Fruit fly (Drosophila melanogaster) whole organism, prepupa: ENCODE measurements around the gene elfless.

Experiments used
- CG11294 ChIP-seq: fragments of 200-800 bp; sonication (Bioruptor generic); IDR thresholded peaks from 2 replicates; pipeline ENCODE4 v1.3.6; 2022; ENCODE audit warnings: missing biosample characterization, missing genetic modification characterization
- CG11762 ChIP-seq: fragments of 200-800 bp; sonication (Bioruptor generic); optimal IDR thresholded peaks from 3 replicates; lab custom pipeline; 2016; ENCODE audit warnings: missing biosample characterization, missing genetic modification characterization; ENCODE audit not compliant: insufficient read depth
- CG11902 ChIP-seq: fragments of 200-800 bp; sonication (Bioruptor generic); optimal IDR thresholded peaks from 3 replicates; lab custom pipeline; 2016; ENCODE audit warnings: missing biosample characterization, missing genetic modification characterization
- CG15336 ChIP-seq: fragments of 200-800 bp; sonication (Bioruptor generic); IDR thresholded peaks from 2 replicates; pipeline ENCODE4 v1.3.6; 2022; ENCODE audit warnings: missing biosample characterization, missing genetic modification characterization
- CG1621 ChIP-seq: fragments of 200-800 bp; sonication (Bioruptor generic); optimal IDR thresholded peaks from 3 replicates; lab custom pipeline; 2018; ENCODE audit warnings: missing biosample characterization, mild to moderate bottlenecking, missing genetic modification characterization
- CG31627 ChIP-seq: fragments of 200-800 bp; sonication (Bioruptor generic); optimal IDR thresholded peaks from 3 replicates; lab custom pipeline; 2016; ENCODE audit warnings: missing biosample characterization, missing genetic modification characterization
- CG32006 ChIP-seq: fragments of 200-800 bp; sonication (Bioruptor generic); optimal IDR thresholded peaks from 3 replicates; lab custom pipeline; 2017; ENCODE audit warnings: missing biosample characterization, mild to moderate bottlenecking, missing genetic modification characterization
- CG34406 ChIP-seq: fragments of 200-800 bp; sonication (Bioruptor generic); optimal IDR thresholded peaks from 3 replicates; lab custom pipeline; 2016; ENCODE audit warnings: missing biosample characterization, missing genetic modification characterization
- CG4318 ChIP-seq: fragments of 200-800 bp; sonication (Bioruptor generic); optimal IDR thresholded peaks from 3 replicates; lab custom pipeline; 2017; ENCODE audit warnings: missing biosample characterization, mild to moderate bottlenecking, missing genetic modification characterization
- CG6163 ChIP-seq: fragments of 200-800 bp; sonication (Bioruptor generic); IDR thresholded peaks from 3 replicates; pipeline ENCODE4 v1.3.6; 2022; ENCODE audit warnings: missing biosample characterization, missing genetic modification characterization
- CG6854 ChIP-seq: fragments of 200-800 bp; sonication (Bioruptor generic); optimal IDR thresholded peaks from 2 replicates; lab custom pipeline; 2017; ENCODE audit warnings: missing biosample characterization, mild to moderate bottlenecking, missing genetic modification characterization
- CG7368 ChIP-seq: fragments of 200-800 bp; sonication (Bioruptor generic); optimal IDR thresholded peaks from 3 replicates; lab custom pipeline; 2016; ENCODE audit warnings: missing biosample characterization, missing genetic modification characterization
- CG8119 ChIP-seq: fragments of 200-800 bp; sonication (Bioruptor generic); IDR thresholded peaks from 3 replicates; pipeline ENCODE4 v1.3.6; 2022; ENCODE audit warnings: missing biosample characterization, missing genetic modification characterization
- CG8632 ChIP-seq: fragments of 200-800 bp; sonication (Bioruptor generic); optimal IDR thresholded peaks from 3 replicates; lab custom pipeline; 2016; ENCODE audit warnings: missing biosample characterization, missing genetic modification characterization
- CG9139 ChIP-seq: fragments of 200-800 bp; sonication (Bioruptor generic); optimal IDR thresholded peaks from 3 replicates; lab custom pipeline; 2017; ENCODE audit warnings: missing biosample characterization, mild to moderate bottlenecking, missing genetic modification characterization
- Eip75B ChIP-seq: fragments of 200-800 bp; sonication (Bioruptor generic); optimal IDR thresholded peaks from 3 replicates; lab custom pipeline; 2016; ENCODE audit warnings: missing biosample characterization, missing genetic modification characterization
- Eip93F ChIP-seq: fragments of 200-800 bp; sonication (Bioruptor generic); optimal IDR thresholded peaks from 2 replicates; lab custom pipeline; 2016; ENCODE audit warnings: missing biosample characterization, mild to moderate bottlenecking, missing genetic modification characterization
- Ets21C ChIP-seq: fragments of 200-800 bp; sonication (Bioruptor generic); optimal IDR thresholded peaks from 3 replicates; lab custom pipeline; 2016; ENCODE audit warnings: missing biosample characterization, missing genetic modification characterization
- Ets96B ChIP-seq: fragments of 200-800 bp; optimal IDR thresholded peaks from 2 replicates; lab custom pipeline; 2019; ENCODE audit warnings: missing biosample characterization, mild to moderate bottlenecking, missing genetic modification characterization, moderate library complexity
- Gug ChIP-seq: fragments of 200-800 bp; sonication (Bioruptor generic); IDR thresholded peaks from 2 replicates; pipeline ENCODE4 v1.3.6; 2022; ENCODE audit warnings: missing biosample characterization, missing genetic modification characterization
- Hr39 ChIP-seq: fragments of 200-800 bp; sonication (Bioruptor generic); optimal IDR thresholded peaks from 2 replicates; lab custom pipeline; 2016; ENCODE audit warnings: missing biosample characterization, missing genetic modification characterization
- Hr4 ChIP-seq: fragments of 200-800 bp; sonication (Bioruptor generic); optimal IDR thresholded peaks from 3 replicates; lab custom pipeline; 2016; ENCODE audit warnings: missing biosample characterization, missing genetic modification characterization
- OdsH ChIP-seq: fragments of 200-800 bp; sonication (Bioruptor generic); optimal IDR thresholded peaks from 3 replicates; lab custom pipeline; 2016; ENCODE audit warnings: missing biosample characterization, missing genetic modification characterization
- Smox ChIP-seq: fragments of 200-800 bp; sonication (Bioruptor generic); optimal IDR thresholded peaks from 3 replicates; lab custom pipeline; 2016; ENCODE audit warnings: missing biosample characterization, missing genetic modification characterization
- Sox102F ChIP-seq: fragments of 200-800 bp; sonication (Bioruptor generic); optimal IDR thresholded peaks from 2 replicates; lab custom pipeline; 2016; ENCODE audit warnings: missing biosample characterization, mild to moderate bottlenecking, missing genetic modification characterization
- Sox14 ChIP-seq: fragments of 200-800 bp; sonication (Bioruptor generic); optimal IDR thresholded peaks from 3 replicates; lab custom pipeline; 2016; ENCODE audit warnings: missing biosample characterization, missing genetic modification characterization
- Sox15 ChIP-seq: fragments of 200-800 bp; sonication (Bioruptor generic); optimal IDR thresholded peaks from 3 replicates; lab custom pipeline; 2016; ENCODE audit warnings: missing biosample characterization, missing genetic modification characterization
- achi ChIP-seq: fragments of 200-800 bp; sonication (Bioruptor generic); optimal IDR thresholded peaks from 3 replicates; lab custom pipeline; 2016; ENCODE audit warnings: missing biosample characterization, missing genetic modification characterization
- acj6 ChIP-seq: fragments of 200-800 bp; sonication (Bioruptor generic); optimal IDR thresholded peaks from 3 replicates; lab custom pipeline; 2016; ENCODE audit warnings: missing biosample characterization, missing genetic modification characterization
- cyc ChIP-seq: fragments of 200-800 bp; sonication (Bioruptor generic); optimal IDR thresholded peaks from 3 replicates; lab custom pipeline; 2016; ENCODE audit warnings: missing biosample characterization, missing genetic modification characterization
- dsx ChIP-seq: fragments of 200-800 bp; optimal IDR thresholded peaks from 3 replicates; lab custom pipeline; 2019; ENCODE audit warnings: missing biosample characterization, mild to moderate bottlenecking, missing genetic modification characterization, moderate library complexity; ENCODE audit not compliant: poor library complexity, severe bottlenecking
- eg ChIP-seq: fragments of 200-800 bp; sonication (Bioruptor generic); IDR thresholded peaks from 3 replicates; pipeline ENCODE4 v1.3.6; 2022; ENCODE audit warnings: missing biosample characterization, missing genetic modification characterization
- esn ChIP-seq: fragments of 200-800 bp; sonication (Bioruptor generic); optimal IDR thresholded peaks from 2 replicates; lab custom pipeline; 2016; ENCODE audit warnings: missing biosample characterization, mild to moderate bottlenecking, missing genetic modification characterization, moderate library complexity
- fd59A ChIP-seq: fragments of 200-800 bp; sonication (Bioruptor generic); optimal IDR thresholded peaks from 2 replicates; lab custom pipeline; 2017; ENCODE audit warnings: missing biosample characterization, mild to moderate bottlenecking, missing genetic modification characterization, missing genetic modification reagents
- fd85E ChIP-seq: fragments of 200-800 bp; sonication (Bioruptor generic); optimal IDR thresholded peaks from 3 replicates; lab custom pipeline; 2016; ENCODE audit warnings: missing biosample characterization, missing genetic modification characterization
- lz ChIP-seq: fragments of 200-800 bp; sonication (Bioruptor generic); optimal IDR thresholded peaks from 3 replicates; lab custom pipeline; 2016; ENCODE audit warnings: missing biosample characterization, missing genetic modification characterization
- net ChIP-seq: fragments of 200-800 bp; sonication (Bioruptor generic); optimal IDR thresholded peaks from 3 replicates; lab custom pipeline; 2016; ENCODE audit warnings: missing biosample characterization, missing genetic modification characterization
- salr ChIP-seq, 2 experiments: fragments of 200-800 bp; sonication (Bioruptor generic); optimal IDR thresholded peaks; 3 replicates each; lab custom pipeline; 2016 to 2018; ENCODE audit warnings: missing biosample characterization in 2 of 2, missing genetic modification characterization in 2 of 2, mild to moderate bottlenecking in 1 of 2
- ss ChIP-seq, 2 experiments: fragments of 200-800 bp; sonication (Bioruptor generic); optimal IDR thresholded peaks; 2 replicates in 1 of 2; 3 replicates in 1 of 2; lab custom pipeline; 2017 to 2018; ENCODE audit warnings: mild to moderate bottlenecking in 2 of 2, missing biosample characterization in 2 of 2, missing genetic modification characterization in 2 of 2, moderate library complexity in 1 of 2
- svp ChIP-seq: fragments of 200-800 bp; sonication (Bioruptor generic); peaks from one replicate; lab custom pipeline; 2016; ENCODE audit warnings: missing biosample characterization, missing genetic modification characterization
- topi ChIP-seq: fragments of 200-800 bp; sonication (Bioruptor generic); optimal IDR thresholded peaks from 3 replicates; lab custom pipeline; 2016; ENCODE audit warnings: missing biosample characterization, missing genetic modification characterization
- vri ChIP-seq: fragments of 200-800 bp; sonication (Bioruptor generic); optimal IDR thresholded peaks from 3 replicates; lab custom pipeline; 2016; ENCODE audit warnings: missing biosample characterization, mild to moderate bottlenecking, missing genetic modification characterization

elfless gene

dm6 chr2L:17986099-17986498 is 25.2 kb downstream of the elfless start, which contains the start of gene CG5681:
CG5681 (plus strand) TSS chr2L:17986399.
- TF ChIP-seq net (GFP tag; lab: Kevin White, UChicago) (no peak), CG9139 (no peak), topi (GFP tag; lab: Kevin White, UChicago) (no peak)
- TF ChIP-seq, all 60 proteins: peak for 0

dm6 chr2L:17982372-17982771 is 28.9 kb downstream of the elfless start, which contains the start of gene btv:
btv (minus strand) TSS chr2L:17982472.
- no peak for TF ChIP-seq dsx (GFP tag; lab: Kevin White, UChicago)
- no peak for TF ChIP-seq esn (GFP tag; lab: Kevin White, UChicago)
- no peak for TF ChIP-seq Eip75B
- TF ChIP-seq Eip93F (GFP tag; lab: Kevin White, UChicago): no peak
- no peak for TF ChIP-seq CG4318 (GFP tag; lab: Kevin White, UChicago)
- TF ChIP-seq Ets21C (GFP tag; lab: Kevin White, UChicago): no peak
- TF ChIP-seq fd59A (GFP tag; lab: Kevin White, UChicago): no peak
- TF ChIP-seq Sox14 (GFP tag; lab: Kevin White, UChicago): no peak
- TF ChIP-seq cyc (GFP tag; lab: Kevin White, UChicago): no peak
- TF ChIP-seq vri (GFP tag; lab: Kevin White, UChicago): no peak
- no peak for TF ChIP-seq CG7368 (GFP tag; lab: Kevin White, UChicago)
- TF ChIP-seq OdsH (GFP tag; lab: Kevin White, UChicago): no peak
- no peak for TF ChIP-seq CG11902
- no peak for TF ChIP-seq Sox102F (GFP tag; lab: Kevin White, UChicago)
- no peak for TF ChIP-seq CG31627 (GFP tag; lab: Kevin White, UChicago)

- TF ChIP-seq Gug (GFP tag; lab: Robert Waterston, UW) (no peak), CG11902 (no peak), CG11294 (no peak), Ets96B (tag; lab: Kevin White, UChicago) (no peak)
These were observed 38.3 kb downstream of the elfless start for dm6 chr2L:17972999-17973398.

DNA sequence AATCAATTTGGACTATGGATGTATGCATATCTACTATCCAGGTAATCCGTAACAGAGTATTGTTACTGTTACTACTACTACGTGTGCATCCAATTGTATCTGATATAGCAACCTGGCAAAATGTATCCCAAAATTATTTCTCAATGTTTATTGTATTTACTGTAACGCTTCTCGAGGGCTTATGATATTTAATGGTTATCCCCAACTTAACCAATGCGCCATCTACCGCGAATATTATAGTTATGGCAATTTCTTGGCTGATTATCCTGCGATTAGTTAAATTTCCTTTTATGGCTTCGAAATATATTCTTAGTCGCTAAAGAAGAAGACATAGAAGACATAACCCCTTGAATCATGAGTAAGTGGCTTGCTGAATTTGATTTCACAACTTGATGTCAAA is 47.6 kb downstream of the elfless start:
- TF ChIP-seq Sox15 (GFP tag; lab: Kevin White, UChicago) (no peak), ss (GFP tag; optimal IDR thresholded peaks at IDR 0.05; lab: Kevin White, UChicago) (no peak), CG8632 (GFP tag; lab: Kevin White, UChicago) (no peak), CG4318 (GFP tag; lab: Kevin White, UChicago) (no peak), acj6 (GFP tag; lab: Kevin White, UChicago) (no peak), CG11902 (no peak), CG15336 (GFP tag; lab: Robert Waterston, UW) (no peak), achi (GFP tag; lab: Kevin White, UChicago) (no peak), lz (no peak), salr (GFP tag; optimal IDR thresholded peaks at IDR 0.05; lab: Kevin White, UChicago) (no peak), cyc (GFP tag; lab: Kevin White, UChicago) (no peak), OdsH (GFP tag; lab: Kevin White, UChicago) (no peak), net (GFP tag; lab: Kevin White, UChicago) (no peak), svp (no peak), CG7368 (GFP tag; lab: Kevin White, UChicago) (no peak), Eip75B (no peak)

DNA sequence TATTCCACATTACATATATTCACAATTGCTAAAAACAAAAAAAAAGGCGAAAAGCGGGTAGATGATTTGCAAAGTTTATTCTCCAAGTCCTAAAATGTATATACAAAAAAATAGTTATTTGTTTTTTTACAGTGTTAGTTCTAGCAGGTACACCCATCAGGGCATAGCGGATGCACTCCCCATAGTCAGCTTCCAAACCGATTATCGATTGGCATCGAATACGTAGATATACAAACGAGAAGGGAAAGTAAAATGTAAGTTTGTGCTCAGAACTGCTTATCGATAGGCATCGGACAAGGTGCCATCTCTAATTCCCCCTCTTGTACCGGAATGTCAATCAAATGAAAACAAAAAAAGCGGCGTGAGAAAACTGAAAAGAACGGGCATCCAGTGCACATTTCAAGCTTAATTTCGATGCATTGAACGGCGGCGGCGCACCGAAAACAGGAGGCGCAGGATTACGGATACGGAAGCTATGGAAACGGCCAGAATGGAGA is 48.2 kb downstream of the elfless start, which contains the start of gene CG5674:
CG5674 (plus strand) TSS at position 309 of the 497 bp plus-strand sequence.
- no peak for TF ChIP-seq CG6854 (GFP tag; lab: Kevin White, UChicago)
- no peak for TF ChIP-seq Gug (GFP tag; lab: Robert Waterston, UW)
- peak; percentile 30 for TF ChIP-seq Hr39 (GFP tag; lab: Kevin White, UChicago)
- no peak for TF ChIP-seq CG32006 (GFP tag; lab: Kevin White, UChicago)
- peak; percentile 57; the same call in 1 of the 3 replicates for TF ChIP-seq eg
- TF ChIP-seq Smox (GFP tag; lab: Kevin White, UChicago): peak; percentile 28
- no peak for TF ChIP-seq CG1621 (tag; lab: Kevin White, UChicago)
- TF ChIP-seq CG4318 (GFP tag; lab: Kevin White, UChicago): peak; percentile 11
- TF ChIP-seq Ets21C (GFP tag; lab: Kevin White, UChicago): peak; percentile 16
- no peak for TF ChIP-seq CG15336 (GFP tag; lab: Robert Waterston, UW)
- TF ChIP-seq CG8119 (GFP tag; lab: Robert Waterston, UW): 0 out of 3 replicates have a peak, but pooled peaks have one; percentile 29
- no peak for TF ChIP-seq fd85E (GFP tag; lab: Kevin White, UChicago)
- TF ChIP-seq CG34406 (GFP tag; lab: Kevin White, UChicago): no peak
- no peak for TF ChIP-seq CG8632 (GFP tag; lab: Kevin White, UChicago)
- TF ChIP-seq svp: peak; percentile 55
- peak; percentile 48 for TF ChIP-seq CG31627 (GFP tag; lab: Kevin White, UChicago)
- TF ChIP-seq topi (GFP tag; lab: Kevin White, UChicago): no peak
- TF ChIP-seq CG6163 (GFP tag; lab: Robert Waterston, UW): peak; percentile 57; the same call in 2 of the 3 replicates
- no peak for TF ChIP-seq Eip75B
- TF ChIP-seq Hr4 (GFP tag; lab: Kevin White, UChicago): peak; percentile 39
- TF ChIP-seq lz: peak; percentile 34
- no peak for TF ChIP-seq CG11762
